Worm (Caenorhabditis elegans): ENCODE results near the gene Y51H4A.5.
A peak's percentile ranks its signal among the peaks of the same experiment; 100 is the strongest.
"Not testable (repeated sequence)": the region's sequence is repeated elsewhere in the genome, so short reads cannot be mapped to it uniquely, and the experiment has no call there.

Gene Y51H4A.5

DNA sequence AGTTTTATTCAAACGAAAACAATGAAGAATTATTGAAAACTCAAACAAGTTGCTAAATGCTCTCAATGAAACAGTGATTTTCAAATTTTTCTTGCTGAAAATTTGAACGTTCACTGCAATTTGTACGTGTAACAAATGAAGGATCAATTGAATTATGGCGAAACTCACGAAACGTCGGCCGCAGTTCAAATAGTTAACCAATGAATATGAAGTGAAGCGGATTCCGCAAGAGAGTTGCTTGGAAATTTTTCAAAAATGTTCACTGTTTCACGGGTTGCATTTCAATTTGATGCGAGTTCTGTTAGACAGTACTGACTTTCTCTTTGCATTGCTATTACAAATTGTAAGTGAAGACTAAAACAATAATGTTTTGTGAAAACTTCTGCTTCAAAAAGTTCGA is 9.0 kb upstream of the Y51H4A.5 start:
- no peak for TF ChIP-seq lin-39 (tag; optimal IDR thresholded peaks at IDR 0.05)
- no peak for TF ChIP-seq fos-1 (tag; optimal IDR thresholded peaks at IDR 0.05)
- TF ChIP-seq egl-5 (tag; optimal IDR thresholded peaks at IDR 0.05): no peak
- TF ChIP-seq jun-1 (tag; optimal IDR thresholded peaks at IDR 0.05): no peak
- no peak for TF ChIP-seq unc-62 (GFP tag; optimal IDR thresholded peaks at IDR 0.05)
- TF ChIP-seq ztf-4 (tag; optimal IDR thresholded peaks at IDR 0.05): no peak
- TF ChIP-seq elt-2 (tag; optimal IDR thresholded peaks at IDR 0.05): no peak
- no peak for TF ChIP-seq eor-1 (tag; optimal IDR thresholded peaks at IDR 0.05)
- no peak for TF ChIP-seq nhr-237 (tag; optimal IDR thresholded peaks at IDR 0.05)
- TF ChIP-seq ceh-16 (tag; optimal IDR thresholded peaks at IDR 0.05): no peak
- TF ChIP-seq ztf-11 (tag; optimal IDR thresholded peaks at IDR 0.05): no peak
- TF ChIP-seq zag-1 (tag; optimal IDR thresholded peaks at IDR 0.05): no peak
- TF ChIP-seq egl-27 (tag; optimal IDR thresholded peaks at IDR 0.05): no peak
- no peak for TF ChIP-seq nhr-67 (tag; optimal IDR thresholded peaks at IDR 0.05)

DNA sequence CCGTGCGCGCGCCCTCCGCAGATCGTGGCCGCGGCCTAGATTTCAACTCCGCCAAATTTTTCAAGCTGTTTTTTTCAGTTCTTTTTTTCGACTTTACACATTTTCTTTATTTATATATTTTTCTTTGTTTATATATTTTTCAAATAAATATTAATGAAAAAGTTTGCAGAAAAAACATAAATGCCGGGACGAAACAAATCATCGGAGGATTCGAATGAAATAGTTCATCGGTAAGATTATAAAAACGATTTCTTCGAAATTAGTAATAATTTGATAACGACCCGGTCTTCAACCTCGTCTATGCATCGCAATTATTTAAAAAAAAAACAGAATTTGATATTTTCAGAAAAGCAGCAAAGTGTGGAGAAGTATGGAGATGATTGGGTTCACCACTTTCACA is 7.4 kb upstream of the Y51H4A.5 start, which contains the start of gene Y51H4A.6:
Gene Y51H4A.6, plus strand, starts transcription at position 301 of the 400 bp plus-strand sequence.
- TF ChIP-seq ama-1 (optimal IDR thresholded peaks at IDR 0.05) (no peak), skn-1 (tag; optimal IDR thresholded peaks at IDR 0.05) (no peak)

DNA sequence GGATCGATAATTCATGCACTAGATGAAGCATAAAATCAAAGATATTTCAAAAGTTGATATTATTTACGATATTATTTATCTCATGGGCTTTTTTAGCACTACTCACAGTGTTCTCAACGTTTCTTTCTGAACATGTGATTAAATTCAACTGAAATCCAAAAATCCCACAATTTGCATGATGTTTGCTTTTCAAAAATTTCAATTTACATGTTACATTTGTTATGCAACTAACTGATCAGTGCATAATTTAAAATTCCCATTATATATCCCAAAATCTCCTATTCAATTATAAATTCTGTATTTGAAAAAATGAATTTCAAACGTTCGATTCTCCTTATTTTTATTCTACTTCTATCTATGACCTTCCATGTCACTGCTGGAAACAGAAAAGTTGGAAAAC is 2.4 kb upstream of the Y51H4A.5 start, which contains the start of gene Y51H4A.937:
Gene Y51H4A.937, plus strand, starts transcription at position 301 of the 400 bp plus-strand sequence.
- TF ChIP-seq tbx-2 (tag; optimal IDR thresholded peaks at IDR 0.05): no peak
- no peak for TF ChIP-seq nhr-237 (tag; optimal IDR thresholded peaks at IDR 0.05)
- TF ChIP-seq nhr-67 (tag; optimal IDR thresholded peaks at IDR 0.05): no peak
- TF ChIP-seq nhr-28 (tag; optimal IDR thresholded peaks at IDR 0.05): no peak
- TF ChIP-seq ceh-82 (tag; optimal IDR thresholded peaks at IDR 0.05): no peak
- TF ChIP-seq fos-1 (tag; optimal IDR thresholded peaks at IDR 0.05): no peak
- TF ChIP-seq elt-1 (tag; optimal IDR thresholded peaks at IDR 0.05): no peak
- no peak for TF ChIP-seq hmg-11 (tag; optimal IDR thresholded peaks at IDR 0.05)

DNA sequence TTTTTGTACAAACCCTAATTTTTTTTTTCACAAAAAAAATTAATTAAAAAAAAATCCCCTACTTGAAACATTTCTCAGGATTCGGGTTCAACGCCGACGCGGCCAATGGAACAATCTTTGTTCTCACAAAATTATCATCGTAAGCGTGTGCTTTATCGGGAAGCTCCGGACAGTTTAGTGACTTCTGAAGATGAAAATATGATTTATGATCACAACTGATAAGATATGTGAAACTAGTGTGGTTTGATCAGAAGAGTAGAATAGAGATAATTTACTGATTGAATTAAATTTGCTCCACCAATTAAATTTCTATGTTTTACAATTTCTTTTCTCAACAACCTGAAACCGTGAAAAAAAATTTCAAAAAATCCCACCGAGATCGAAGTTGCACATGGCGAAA is 920 bp downstream of the Y51H4A.5 start:
- peak; percentile 73 for TF ChIP-seq elt-2 (tag; optimal IDR thresholded peaks at IDR 0.05)
- peak; percentile 46 for TF ChIP-seq pqm-1 (tag; optimal IDR thresholded peaks at IDR 0.05)
- no peak for TF ChIP-seq snpc-4 (tag; optimal IDR thresholded peaks at IDR 0.05)

DNA sequence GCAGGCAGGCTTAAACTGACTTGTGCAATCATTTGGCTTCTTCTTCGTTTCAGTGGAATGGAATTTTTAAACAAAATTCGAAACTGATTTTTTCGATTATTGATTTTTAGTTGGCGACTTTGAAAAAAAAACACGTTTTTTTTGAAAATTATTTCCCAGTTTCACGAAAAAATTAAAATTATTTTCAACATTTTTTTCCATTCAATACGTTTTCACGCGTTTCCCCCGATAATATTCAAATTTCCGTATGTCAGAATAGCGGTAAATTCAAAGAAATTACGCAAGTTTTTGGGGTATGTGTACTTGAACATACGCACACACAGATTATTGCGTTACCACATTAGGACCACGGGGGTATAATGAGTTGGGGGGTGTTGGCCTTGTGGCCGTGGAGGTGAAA is 18.8 kb downstream of the Y51H4A.5 start, which contains the start of gene Y51H4A.935:
Gene Y51H4A.935, minus strand, starts transcription at position 101 of the 400 bp plus-strand sequence.
- not testable (repeated sequence) for TF ChIP-seq nhr-77, nhr-237, unc-39 (tag; optimal IDR thresholded peaks at IDR 0.05)

DNA sequence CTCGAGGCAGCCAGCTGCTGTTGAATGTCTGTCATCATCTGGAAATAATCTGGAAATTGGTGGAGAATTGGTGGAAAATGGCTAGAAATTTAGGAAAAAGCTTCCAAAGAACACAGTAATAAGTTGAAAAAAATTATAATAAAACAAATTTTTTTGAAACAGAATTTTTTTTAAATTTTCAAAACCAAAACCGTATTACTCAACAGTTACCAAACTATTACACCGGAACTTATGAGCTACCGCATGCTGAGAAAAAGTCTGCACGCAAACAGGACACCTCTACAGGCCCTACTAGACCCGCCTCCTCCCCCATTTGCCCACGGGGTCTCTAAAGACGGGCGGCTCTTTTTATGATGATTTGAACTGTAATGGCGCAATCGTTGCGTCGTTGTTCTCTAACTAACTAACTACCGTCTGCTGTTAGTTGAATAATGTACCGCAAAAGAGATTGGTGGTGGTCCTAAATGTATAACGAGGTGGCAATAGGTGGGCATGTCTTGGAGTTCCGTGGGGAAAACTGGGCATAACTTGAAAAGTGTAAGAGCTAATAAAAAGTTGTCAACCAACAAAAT is 20.2 kb downstream of the Y51H4A.5 start, which contains the start of gene zip-7:
Gene zip-7, minus strand, starts transcription at position 51 of the 572 bp plus-strand sequence.
- no peak for TF ChIP-seq mml-1 (tag; optimal IDR thresholded peaks at IDR 0.05)
- no peak for TF ChIP-seq lin-15B (tag; optimal IDR thresholded peaks at IDR 0.05)
- TF ChIP-seq elt-2 (tag; optimal IDR thresholded peaks at IDR 0.05): no peak
- no peak for TF ChIP-seq nhr-76 (tag; optimal IDR thresholded peaks at IDR 0.05)
- no peak for TF ChIP-seq daf-12 (tag; optimal IDR thresholded peaks at IDR 0.05)

DNA sequence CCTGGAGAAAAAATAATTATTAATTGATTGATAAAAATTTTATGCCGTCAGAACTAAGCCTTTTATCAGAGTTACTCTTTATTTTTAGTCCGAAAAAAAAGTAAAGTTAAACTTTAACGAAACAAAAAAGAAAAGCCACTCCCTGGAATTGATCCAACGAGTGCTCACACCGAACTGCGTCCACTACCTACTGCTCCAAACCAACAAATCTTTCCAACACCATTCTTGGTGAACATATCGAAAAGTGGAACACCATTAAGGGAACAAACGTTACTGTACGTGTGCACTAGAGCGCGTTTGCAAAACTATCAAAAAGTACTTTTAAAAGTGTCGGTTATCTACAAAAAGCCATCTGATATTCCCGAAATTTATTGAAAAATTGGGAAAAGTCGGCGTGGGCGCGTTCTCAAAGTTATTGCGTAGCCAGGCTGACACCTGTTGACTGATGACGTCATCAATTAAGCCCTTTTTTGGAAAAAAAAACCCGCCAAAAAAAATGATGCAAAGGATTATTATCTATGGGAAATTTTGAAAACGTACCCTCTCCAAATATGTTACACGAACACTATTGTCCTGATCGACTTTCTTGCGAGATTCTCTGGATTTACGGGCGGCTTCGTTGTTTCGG is 22.2 kb downstream of the Y51H4A.5 start:
- TF ChIP-seq snpc-4 (tag; optimal IDR thresholded peaks at IDR 0.05) (peak; percentile 20), nhr-25 (tag; optimal IDR thresholded peaks at IDR 0.05) (no peak), pqm-1 (tag; optimal IDR thresholded peaks at IDR 0.05) (no peak), nhr-11 (tag; optimal IDR thresholded peaks at IDR 0.05) (no peak)

Measured in whole organism, L3 larva.